Worm (Caenorhabditis elegans) whole organism, L2 larva: ENCODE data around the gene C18C4.7.

Source experiments
- R02D3.7 ChIP-seq: fragments of 150-350 bp; optimal IDR thresholded peaks from 2 replicates; lab custom pipeline; 2014; ENCODE audit warnings: missing biosample characterization, missing genetic modification characterization
- Y55F3AM.14 ChIP-seq: fragments of 200-800 bp; sonication (Bioruptor generic); optimal IDR thresholded peaks from 2 replicates; lab custom pipeline; 2018; ENCODE audit warnings: mild to moderate bottlenecking, missing genetic modification characterization, missing compliant biosample characterization
- ama-1 ChIP-seq: fragments of 150-350 bp; optimal IDR thresholded peaks from 2 replicates; lab custom pipeline; 2018; ENCODE audit warnings: inconsistent platforms
- ceh-16 ChIP-seq: fragments of 150-350 bp; optimal IDR thresholded peaks from 2 replicates; lab custom pipeline; 2014; ENCODE audit warnings: missing biosample characterization, missing genetic modification characterization
- egl-27 ChIP-seq: sonication (generic microtip); optimal IDR thresholded peaks from 3 replicates; lab custom pipeline; 2017; ENCODE audit warnings: missing biosample characterization, missing genetic modification reagents, missing genetic modification characterization
- lin-39 ChIP-seq: fragments of 150-350 bp; optimal IDR thresholded peaks from 2 replicates; lab custom pipeline; 2014; ENCODE audit warnings: missing biosample characterization, missing genetic modification reagents, missing genetic modification characterization
- nhr-10 ChIP-seq: sonication (generic microtip); optimal IDR thresholded peaks from 2 replicates; lab custom pipeline; 2017; ENCODE audit warnings: missing biosample characterization, missing genetic modification characterization
- nhr-11 ChIP-seq: fragments of 150-350 bp; optimal IDR thresholded peaks from 2 replicates; lab custom pipeline; 2014; ENCODE audit warnings: missing biosample characterization, missing genetic modification characterization
- nhr-12 ChIP-seq: fragments of 150-350 bp; optimal IDR thresholded peaks from 2 replicates; lab custom pipeline; 2014; ENCODE audit warnings: missing biosample characterization, missing genetic modification characterization
- nhr-129 ChIP-seq: fragments of 150-350 bp; optimal IDR thresholded peaks from 2 replicates; lab custom pipeline; 2014; ENCODE audit warnings: missing biosample characterization, missing genetic modification characterization
- nhr-21 ChIP-seq: fragments of 150-350 bp; optimal IDR thresholded peaks from 2 replicates; lab custom pipeline; 2014; ENCODE audit warnings: missing biosample characterization, missing genetic modification characterization
- nhr-237 ChIP-seq: fragments of 150-350 bp; optimal IDR thresholded peaks from 2 replicates; lab custom pipeline; 2014; ENCODE audit warnings: missing biosample characterization, missing genetic modification characterization
- nhr-25 ChIP-seq: fragments of 150-350 bp; sonication (generic microtip); optimal IDR thresholded peaks from 3 replicates; lab custom pipeline; 2014; ENCODE audit warnings: missing biosample characterization, missing genetic modification characterization
- sem-4 ChIP-seq: fragments of 150-350 bp; optimal IDR thresholded peaks from 2 replicates; lab custom pipeline; 2014; ENCODE audit warnings: missing biosample characterization, missing genetic modification reagents, missing genetic modification characterization
- sma-3 ChIP-seq: sonication (generic microtip); optimal IDR thresholded peaks from 2 replicates; lab custom pipeline; 2016; ENCODE audit warnings: missing genetic modification reagents, missing genetic modification characterization, missing compliant biosample characterization
- unc-62 ChIP-seq: fragments of 150-350 bp; optimal IDR thresholded peaks from 2 replicates; lab custom pipeline; 2014; ENCODE audit warnings: missing biosample characterization, missing genetic modification reagents, missing genetic modification characterization
- zag-1 ChIP-seq: fragments of 150-350 bp; optimal IDR thresholded peaks from 2 replicates; lab custom pipeline; 2014; ENCODE audit warnings: missing biosample characterization, missing genetic modification characterization
- ztf-1 ChIP-seq: fragments of 200-800 bp; sonication (Bioruptor generic); conservative IDR thresholded peaks from 2 replicates; pipeline ENCODE4 v1.3.6; 2022; ENCODE audit warnings: missing genetic modification characterization, missing compliant biosample characterization
- ztf-11 ChIP-seq: sonication (generic microtip); optimal IDR thresholded peaks from 2 replicates; lab custom pipeline; 2017; ENCODE audit warnings: missing biosample characterization, missing genetic modification characterization

The C18C4.7 gene

ce11 chrV:5504807-5505442 is 62.1 kb downstream of the C18C4.7 start, which contains the start of the genes dnj-19 and nhr-47 (continued):
- TF ChIP-seq unc-62 (GFP tag; lab: Kevin White, UChicago): peak; percentile 22
- peak; percentile 85 for TF ChIP-seq nhr-25
- peak; percentile 73 for TF ChIP-seq egl-27 (tag; lab: Kevin White, UChicago)
- TF ChIP-seq ceh-16 (tag; lab: Kevin White, UChicago): peak; percentile 61
- peak; percentile 81 for TF ChIP-seq nhr-21 (tag; lab: Kevin White, UChicago)
- TF ChIP-seq, all 48 proteins: peak for 32

- no peak for TF ChIP-seq nhr-12 (tag; lab: Kevin White, UChicago)
- TF ChIP-seq Y55F3AM.14: no peak
- TF ChIP-seq ztf-1: no peak
- TF ChIP-seq ztf-11 (tag; lab: Kevin White, UChicago): no peak
- no peak for TF ChIP-seq zag-1 (tag; lab: Kevin White, UChicago)
- TF ChIP-seq ceh-16 (tag; lab: Kevin White, UChicago): no peak
- TF ChIP-seq nhr-25: no peak
- TF ChIP-seq sem-4 (tag; lab: Kevin White, UChicago): no peak
- no peak for TF ChIP-seq R02D3.7
- TF ChIP-seq nhr-129 (tag; lab: Kevin White, UChicago): no peak
- TF ChIP-seq nhr-11: no peak
- no peak for TF ChIP-seq nhr-237 (tag; lab: Kevin White, UChicago)
- TF ChIP-seq egl-27 (tag; lab: Kevin White, UChicago): no peak
- no peak for TF ChIP-seq unc-62 (GFP tag; lab: Kevin White, UChicago)
- TF ChIP-seq lin-39 (tag; lab: Kevin White, UChicago): no peak
Observed at ce11 chrV:5504295-5504694, 62.7 kb downstream of the C18C4.7 start.

ce11 chrV:5502701-5503100 is 64.3 kb downstream of the C18C4.7 start:
- TF ChIP-seq nhr-10 (tag; lab: Kevin White, UChicago) (no peak), lin-39 (tag; lab: Kevin White, UChicago) (no peak), ama-1 (lab: Kevin White, UChicago) (peak; percentile 29), sma-3 (GFP tag; lab: Kevin White, UChicago) (peak; percentile 6)
